Worm (Caenorhabditis elegans) whole organism, L3 larva: ENCODE data around the gene srbc-39.

Experiments
- ama-1 ChIP-seq: fragments of 150-350 bp; optimal IDR thresholded peaks from 2 replicates; lab custom pipeline; 2018
- elt-1 ChIP-seq: fragments of 150-350 bp; optimal IDR thresholded peaks from 2 replicates; lab custom pipeline; 2014; ENCODE audit warnings: missing biosample characterization, missing genetic modification characterization
- mdl-1 ChIP-seq: fragments of 150-350 bp; optimal IDR thresholded peaks from 2 replicates; lab custom pipeline; 2014; ENCODE audit warnings: missing biosample characterization, missing genetic modification characterization
- pha-4 ChIP-seq: fragments of 150-350 bp; optimal IDR thresholded peaks from 2 replicates; lab custom pipeline; 2014; ENCODE audit warnings: missing biosample characterization, missing genetic modification reagents, missing genetic modification characterization
- sea-2 ChIP-seq: fragments of 150-350 bp; sonication (generic microtip); optimal IDR thresholded peaks from 4 replicates; lab custom pipeline; 2014; ENCODE audit warnings: missing biosample characterization, missing genetic modification reagents, missing genetic modification characterization
- unc-39 ChIP-seq: sonication (generic microtip); optimal IDR thresholded peaks from 4 replicates; lab custom pipeline; 2017; ENCODE audit warnings: missing biosample characterization, missing genetic modification characterization
- zag-1 ChIP-seq: fragments of 150-350 bp; optimal IDR thresholded peaks from 2 replicates; lab custom pipeline; 2014; ENCODE audit warnings: missing biosample characterization, missing genetic modification characterization

- TF ChIP-seq elt-1 (tag; lab: Kevin White, UChicago) (no peak), pha-4 (tag; lab: Kevin White, UChicago) (peak; percentile 53), zag-1 (tag; lab: Kevin White, UChicago) (no peak), sea-2 (no peak), ama-1 (lab: Kevin White, UChicago) (peak; percentile 50), mdl-1 (tag; lab: Kevin White, UChicago) (peak; percentile 38), unc-39 (tag; lab: Kevin White, UChicago) (no peak)
These were observed 20.1 kb downstream of the srbc-39 start for ce11 chrV:728822-729493.
